Worm (Caenorhabditis elegans) whole organism, dauer: ENCODE measurements around the gene ZC15.10.

Experiments used
- unc-62 ChIP-seq: sonication (generic microtip); optimal IDR thresholded peaks from 2 replicates; lab custom pipeline; 2017; ENCODE audit warnings: missing biosample characterization, missing genetic modification reagents, missing genetic modification characterization

Gene ZC15.10

ce11 chrV:20344889-20345288 is 34.4 kb downstream of the ZC15.10 start, which contains the start of gene Y38H6A.3:
TSS of gene Y38H6A.3 (plus strand) at chrV:20345189.
- TF ChIP-seq unc-62 = no peak

DNA sequence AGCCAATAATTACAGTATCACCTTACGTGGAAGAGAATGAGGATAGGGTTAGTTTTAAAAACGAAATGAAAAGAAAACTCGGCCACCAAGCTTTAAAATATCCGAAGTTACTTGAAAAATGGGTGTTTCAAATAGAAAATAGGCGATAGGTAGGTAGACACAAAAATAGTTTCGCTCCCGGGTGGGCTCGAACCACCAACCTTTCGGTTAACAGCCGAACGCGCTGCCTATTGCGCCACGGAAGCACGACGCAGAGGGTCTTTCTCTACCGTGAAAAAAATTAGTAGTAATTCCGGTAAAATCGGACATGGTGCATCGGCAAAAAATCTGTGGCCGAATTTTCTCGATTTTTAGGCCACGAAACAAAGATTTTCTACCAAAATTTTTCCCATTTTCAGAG is 37.1 kb downstream of the ZC15.10 start:
- TF ChIP-seq unc-62 = no peak

DNA sequence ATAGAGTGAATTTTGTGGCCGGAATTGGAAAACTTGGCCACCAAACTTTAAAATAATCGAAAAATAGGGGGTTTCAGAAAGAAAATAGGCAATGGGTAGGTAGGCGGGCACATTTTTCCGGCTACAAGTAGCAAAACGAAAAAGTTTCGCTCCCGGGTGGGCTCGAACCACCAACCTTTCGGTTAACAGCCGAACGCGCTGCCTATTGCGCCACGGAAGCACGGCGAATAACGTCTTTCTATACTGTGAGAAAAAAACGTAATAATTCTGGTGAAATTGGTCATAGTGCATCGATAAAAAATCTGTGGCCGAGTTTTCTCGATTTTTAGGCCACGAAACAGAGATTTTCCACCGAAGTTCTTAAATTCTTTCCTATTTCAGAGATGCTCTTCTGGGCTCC is 39.8 kb downstream of the ZC15.10 start:
- no peak for TF ChIP-seq unc-62

DNA sequence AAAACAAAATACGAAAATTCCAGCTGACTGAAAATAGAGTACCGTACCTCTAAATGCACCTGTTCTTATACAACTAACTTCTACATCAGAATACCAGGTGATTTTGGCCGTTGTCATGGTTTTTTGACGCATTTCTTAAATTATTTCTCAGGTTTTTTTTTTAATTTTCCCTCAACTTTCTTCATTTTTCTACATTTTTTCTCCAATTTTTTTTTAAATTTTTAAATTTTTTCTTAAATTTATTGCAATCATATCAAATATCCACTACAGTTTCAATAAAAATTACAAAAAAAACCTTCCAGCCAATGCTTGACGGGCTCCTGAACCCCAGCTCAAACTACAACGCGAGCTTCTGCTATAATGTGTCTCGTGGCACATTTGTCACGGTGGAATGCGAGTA is 40.7 kb downstream of the ZC15.10 start, which contains the start of gene K02E2.1:
TSS of gene K02E2.1 (plus strand) at position 301 of the 400 bp plus-strand sequence.
- no peak for TF ChIP-seq unc-62

ce11 chrV:20356472-20356871 is 45.9 kb downstream of the ZC15.10 start, which contains the start of gene grd-11:
TSS of gene grd-11 (plus strand) at chrV:20356772.
- no peak for TF ChIP-seq unc-62
